Worm (Caenorhabditis elegans): ENCODE results near the gene lips-10.
A peak's percentile ranks its signal among the peaks of the same experiment; 100 is the strongest.

Gene lips-10

DNA sequence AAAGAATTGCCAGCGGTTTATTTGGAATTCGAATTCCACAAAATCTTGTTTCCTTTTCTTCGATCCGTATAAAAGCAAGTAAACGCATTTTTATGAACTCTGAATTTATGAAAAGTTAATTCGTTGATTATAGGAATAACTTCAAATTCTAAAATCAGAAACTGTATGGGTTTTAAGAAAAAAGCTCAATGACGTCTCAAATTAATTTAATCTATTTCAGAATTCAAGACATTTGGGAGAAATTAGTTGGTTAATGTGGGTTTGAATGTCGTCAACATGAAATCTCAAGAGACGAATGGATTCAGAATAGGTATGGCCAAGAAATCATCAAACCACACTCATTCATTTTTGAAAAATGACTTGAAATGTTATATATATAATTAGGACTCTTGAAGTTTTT, 42.9 kb upstream of the lips-10 start, which contains the start of gene F49E12.7:
TSS of gene F49E12.7 (minus strand) at position 101 of the 400 bp plus-strand sequence.
- TF ChIP-seq mcd-1 (GFP tag; IDR thresholded peaks at IDR 0.05): no peak
- no peak for TF ChIP-seq unc-62 (GFP tag; optimal IDR thresholded peaks at IDR 0.05)

DNA sequence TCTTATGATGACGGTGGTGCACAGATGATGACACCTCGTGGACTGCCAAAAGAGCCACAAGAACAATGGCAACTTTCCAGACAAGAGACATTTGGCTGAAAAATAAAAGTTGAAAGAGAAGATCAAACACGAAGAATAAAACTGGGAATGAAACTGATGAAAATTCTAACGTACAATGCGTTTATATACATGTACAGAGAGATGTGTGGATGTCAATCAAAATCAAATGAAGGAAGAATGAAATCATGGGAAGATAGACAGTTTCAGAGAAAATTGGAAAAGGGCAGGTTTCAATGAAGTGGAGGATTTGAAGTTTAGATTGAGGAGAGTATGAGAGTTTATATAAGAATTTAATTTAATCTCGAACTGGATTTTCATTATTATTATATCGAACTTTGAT, 39.9 kb upstream of the lips-10 start, which contains the start of gene dod-23:
TSS of gene dod-23 (minus strand) at position 101 of the 400 bp plus-strand sequence.
- no peak for TF ChIP-seq dox-1 (GFP tag; IDR thresholded peaks at IDR 0.05)
- no peak for TF ChIP-seq hlh-26 (GFP tag; conservative IDR thresholded peaks at IDR 0.05)
- TF ChIP-seq lsy-27 (tag; optimal IDR thresholded peaks at IDR 0.05; ENCODE audit: borderline replicate concordance, insufficient read depth): no peak
- no peak for TF ChIP-seq ztf-6 (GFP tag; IDR thresholded peaks at IDR 0.05)
- TF ChIP-seq hrde-1 (tag; optimal IDR thresholded peaks at IDR 0.05; ENCODE audit: borderline replicate concordance): no peak
- no peak for TF ChIP-seq snpc-3.4 (tag; optimal IDR thresholded peaks at IDR 0.05)
- no peak for TF ChIP-seq aptf-3 (GFP tag; IDR thresholded peaks at IDR 0.05)
- TF ChIP-seq madf-6 (GFP tag; IDR thresholded peaks at IDR 0.05): no peak
- no peak for TF ChIP-seq attf-5 (GFP tag; optimal IDR thresholded peaks at IDR 0.05)

DNA sequence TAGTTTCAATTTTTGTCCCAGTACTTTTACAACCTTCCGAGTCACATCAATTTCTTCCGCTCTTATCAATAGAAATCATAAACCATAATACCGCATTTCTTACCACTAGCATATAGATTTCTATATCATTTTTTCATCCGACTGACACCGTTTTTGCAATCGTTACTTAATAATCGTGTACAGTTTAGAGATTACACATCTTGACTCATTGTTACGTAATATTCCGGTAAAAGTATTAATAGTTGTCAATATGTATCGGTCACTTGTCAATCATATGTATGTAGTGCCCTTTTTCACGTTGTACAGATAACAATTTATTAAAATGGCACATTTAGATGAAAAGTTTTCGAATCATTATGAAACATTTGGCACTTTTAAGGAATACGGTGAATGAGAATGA, 39.0 kb upstream of the lips-10 start:
- TF ChIP-seq ztf-18 (tag; optimal IDR thresholded peaks at IDR 0.05) (no peak), let-607 (tag; optimal IDR thresholded peaks at IDR 0.05) (peak in 1 of 2 experiments; percentile 59), pha-4 (tag; optimal IDR thresholded peaks at IDR 0.05) (no peak), nhr-80 (tag; optimal IDR thresholded peaks at IDR 0.05) (peak; percentile 73), unc-62 (GFP tag; optimal IDR thresholded peaks at IDR 0.05) (peak; percentile 92)

DNA sequence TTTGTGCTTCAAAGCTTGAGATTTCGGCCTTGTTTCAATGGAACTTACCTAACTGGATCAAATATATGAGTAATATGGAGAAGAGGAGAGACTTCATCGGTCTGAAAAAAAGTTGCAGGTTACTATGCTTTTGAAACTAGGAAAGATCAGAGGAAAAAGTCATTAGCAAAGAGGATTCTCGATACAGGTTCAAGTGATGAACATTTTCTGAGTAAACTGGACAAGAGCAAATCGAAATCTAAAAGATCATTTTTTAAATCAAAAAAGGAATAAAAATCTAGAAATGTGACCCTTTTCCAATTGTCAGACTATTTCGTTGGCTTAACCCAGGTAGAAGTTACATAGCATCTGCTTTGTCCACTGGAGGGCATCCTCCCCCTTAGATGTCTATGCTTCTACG, 34.2 kb upstream of the lips-10 start, which contains the start of gene skpo-1:
TSS of gene skpo-1 (minus strand) at position 101 of the 400 bp plus-strand sequence.
- no peak for TF ChIP-seq aptf-3 (GFP tag; IDR thresholded peaks at IDR 0.05)
- no peak for TF ChIP-seq ztf-28 (GFP tag; IDR thresholded peaks at IDR 0.05)
- TF ChIP-seq nhr-120 (GFP tag; IDR thresholded peaks at IDR 0.05): no peak
- TF ChIP-seq bed-1 (GFP tag; IDR thresholded peaks at IDR 0.05): no peak
- no peak for TF ChIP-seq gei-17 (GFP tag; optimal IDR thresholded peaks at IDR 0.05)
- no peak for TF ChIP-seq Y53F4B.3 (GFP tag; IDR thresholded peaks at IDR 0.05)
- TF ChIP-seq dox-1 (GFP tag; IDR thresholded peaks at IDR 0.05): no peak
- no peak for TF ChIP-seq F33H1.4 (GFP tag; IDR thresholded peaks at IDR 0.05)
- no peak for TF ChIP-seq lsl-1 (GFP tag; optimal IDR thresholded peaks at IDR 0.05)
- no peak for TF ChIP-seq die-1 (tag; optimal IDR thresholded peaks at IDR 0.05)
- no peak for TF ChIP-seq F57C9.4 (tag; optimal IDR thresholded peaks at IDR 0.05)
- TF ChIP-seq mcd-1 (GFP tag; IDR thresholded peaks at IDR 0.05): no peak
- TF ChIP-seq K11D2.4 (GFP tag; IDR thresholded peaks at IDR 0.05): no peak

DNA sequence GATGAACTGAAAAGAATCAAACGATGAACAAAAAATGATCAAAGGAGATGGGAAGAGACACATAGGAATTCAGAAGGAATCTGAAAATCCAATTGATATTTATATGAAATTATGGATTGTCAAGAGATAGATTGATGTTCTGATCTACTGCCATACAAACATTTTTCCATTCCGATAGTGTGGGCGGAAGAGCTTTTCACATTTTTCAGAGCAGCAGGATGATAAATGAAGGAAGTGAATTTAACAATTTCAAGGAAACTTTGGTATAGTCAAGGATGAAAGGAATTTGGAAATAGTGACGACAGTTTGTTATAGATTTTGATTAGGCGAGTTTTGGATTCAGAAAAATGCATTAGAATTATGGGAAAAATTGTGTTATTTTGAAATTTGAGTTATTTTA, 33.7 kb upstream of the lips-10 start, which contains the start of gene ubc-24:
TSS of gene ubc-24 (plus strand) at position 301 of the 400 bp plus-strand sequence.
- TF ChIP-seq ama-1 (optimal IDR thresholded peaks at IDR 0.05): no peak
- TF ChIP-seq ama-1 (GFP tag; optimal IDR thresholded peaks at IDR 0.05): no peak
- no peak for TF ChIP-seq dox-1 (GFP tag; IDR thresholded peaks at IDR 0.05)
- TF ChIP-seq ztf-22 (GFP tag; optimal IDR thresholded peaks at IDR 0.05): no peak
- TF ChIP-seq hsf-1 (GFP tag; IDR thresholded peaks at IDR 0.05): no peak
- TF ChIP-seq nhr-80 (tag; optimal IDR thresholded peaks at IDR 0.05): no peak
- TF ChIP-seq snpc-1.3 (tag; optimal IDR thresholded peaks at IDR 0.05; ENCODE audit: insufficient read depth): no peak
- no peak for TF ChIP-seq unc-130 (GFP tag; optimal IDR thresholded peaks at IDR 0.05)
- no peak for TF ChIP-seq F10E7.11 (tag; optimal IDR thresholded peaks at IDR 0.05)
- TF ChIP-seq F37B4.10 (GFP tag; IDR thresholded peaks at IDR 0.05): no peak
